Worm (Caenorhabditis elegans) whole organism, young adult: ENCODE measurements around the gene emc-6.

Source experiments
- athp-1 ChIP-seq: sonication (generic microtip); optimal IDR thresholded peaks from 2 replicates; lab custom pipeline; 2017; ENCODE audit warnings: mild to moderate bottlenecking, missing genetic modification characterization, missing compliant biosample characterization
- bed-2 ChIP-seq: fragments of 200-800 bp; sonication (Bioruptor generic); IDR thresholded peaks from 2 replicates; pipeline ENCODE4 v1.3.6; 2022; ENCODE audit warnings: missing genetic modification reagents, missing genetic modification characterization, missing compliant biosample characterization
- cebp-1 ChIP-seq, 2 experiments: fragments of 200-800 bp in 1 of 2; sonication (Bioruptor generic) in 1 of 2; sonication (generic microtip) in 1 of 2; IDR thresholded peaks in 1 of 2; optimal IDR thresholded peaks in 1 of 2; 2 replicates each; pipeline versions ENCODE4 v1.3.6 to Lab custom; 2017 to 2022; ENCODE audit warnings: missing compliant biosample characterization in 2 of 2, missing genetic modification characterization in 2 of 2, mild to moderate bottlenecking in 1 of 2, missing genetic modification reagents in 1 of 2, moderate library complexity in 1 of 2
- ceh-91 ChIP-seq: fragments of 200-800 bp; sonication (Bioruptor generic); IDR thresholded peaks from 2 replicates; pipeline ENCODE4 v1.3.6; 2022; ENCODE audit warnings: missing genetic modification reagents, missing genetic modification characterization, missing compliant biosample characterization
- egl-44 ChIP-seq: fragments of 200-800 bp; sonication (Bioruptor generic); IDR thresholded peaks from 2 replicates; pipeline ENCODE4 v1.3.6; 2022; ENCODE audit warnings: missing genetic modification reagents, missing genetic modification characterization, missing compliant biosample characterization
- ets-4 ChIP-seq: fragments of 200-800 bp; sonication (Bioruptor generic); optimal IDR thresholded peaks from 2 replicates; lab custom pipeline; 2018; ENCODE audit warnings: mild to moderate bottlenecking, missing genetic modification characterization, missing compliant biosample characterization
- nhr-90 ChIP-seq: sonication (generic microtip); optimal IDR thresholded peaks from 2 replicates; lab custom pipeline; 2016; ENCODE audit warnings: missing genotype, mild to moderate bottlenecking, missing genetic modification characterization, missing compliant biosample characterization
- snpc-4 ChIP-seq, 5 experiments: fragments of 150-350 bp in 1 of 5; sonication (generic microtip) in 4 of 5; optimal IDR thresholded peaks; 2 replicates each; lab custom pipeline; 2014 to 2018; ENCODE audit warnings: missing genetic modification characterization in 5 of 5, missing biosample characterization in 3 of 5, antibody characterized with exemption in 2 of 5, mild to moderate bottlenecking in 2 of 5, missing compliant biosample characterization in 2 of 5, missing genotype in 2 of 5, moderate library complexity in 2 of 5, missing genetic modification reagents in 1 of 5
- sptf-2 ChIP-seq: fragments of 200-800 bp; sonication (Bioruptor generic); optimal IDR thresholded peaks from 2 replicates; lab custom pipeline; 2018; ENCODE audit warnings: mild to moderate bottlenecking, missing genetic modification characterization, missing compliant biosample characterization
- tlf-1 ChIP-seq: fragments of 200-800 bp; sonication (Bioruptor generic); optimal IDR thresholded peaks from 2 replicates; lab custom pipeline; 2018; ENCODE audit warnings: mild to moderate bottlenecking, missing genetic modification characterization, missing compliant biosample characterization
- ztf-22 ChIP-seq: fragments of 200-800 bp; sonication (Bioruptor generic); optimal IDR thresholded peaks from 2 replicates; lab custom pipeline; 2018; ENCODE audit warnings: mild to moderate bottlenecking, missing genetic modification characterization, moderate library complexity, missing compliant biosample characterization

ce11 chrIV:7689326-7689725 is 20.2 kb downstream of the emc-6 start:
- no peak for TF ChIP-seq athp-1 (tag; lab: Kevin White, UChicago)
- no peak for TF ChIP-seq ets-4
- TF ChIP-seq egl-44 = no peak
- no peak for TF ChIP-seq ztf-22 (GFP tag; lab: Kevin White, UChicago)
- no peak for TF ChIP-seq cebp-1 (GFP tag; IDR thresholded peaks at IDR 0.05; lab: Robert Waterston, UW)
- no peak for TF ChIP-seq cebp-1 (tag; optimal IDR thresholded peaks at IDR 0.05; lab: Kevin White, UChicago)
- TF ChIP-seq sptf-2 = no peak
- TF ChIP-seq nhr-90 = no peak
- TF ChIP-seq ceh-91 = no peak
- TF ChIP-seq bed-2 (GFP tag; lab: Robert Waterston, UW) = no peak
- no peak for TF ChIP-seq snpc-4 (GFP tag; optimal IDR thresholded peaks at IDR 0.05; lab: Kevin White, UChicago)
- no peak for TF ChIP-seq snpc-4 (tag; optimal IDR thresholded peaks at IDR 0.05; lab: Kevin White, UChicago)
- no peak for TF ChIP-seq tlf-1 (GFP tag; lab: Kevin White, UChicago)
